Worm (Caenorhabditis elegans) whole organism, mixed stage, embryonic: ENCODE results near the gene T03G11.10.

Source experiments
- M03D4.4 ChIP-seq: sonication (generic microtip); optimal IDR thresholded peaks from 2 replicates; lab custom pipeline; 2017; ENCODE audit warnings: mild to moderate bottlenecking, missing genetic modification characterization, missing compliant biosample characterization
- bed-3 ChIP-seq: fragments of 200-800 bp; sonication (Bioruptor generic); optimal IDR thresholded peaks from 3 replicates; lab custom pipeline; 2018; ENCODE audit warnings: mild to moderate bottlenecking, missing genetic modification characterization, moderate library complexity, missing compliant biosample characterization
- blmp-1 ChIP-seq: fragments of 150-350 bp; optimal IDR thresholded peaks from 2 replicates; lab custom pipeline; 2014; ENCODE audit warnings: missing biosample characterization, missing genetic modification characterization
- ceh-39 ChIP-seq: fragments of 150-350 bp; optimal IDR thresholded peaks from 2 replicates; lab custom pipeline; 2014; ENCODE audit warnings: missing biosample characterization, missing genetic modification characterization
- ceh-83 ChIP-seq: fragments of 200-800 bp; sonication (Bioruptor generic); optimal IDR thresholded peaks from 2 replicates; lab custom pipeline; 2018; ENCODE audit warnings: mild to moderate bottlenecking, missing genetic modification characterization, missing compliant biosample characterization
- ces-1 ChIP-seq: fragments of 150-350 bp; optimal IDR thresholded peaks from 2 replicates; lab custom pipeline; 2014; ENCODE audit warnings: missing biosample characterization, missing genetic modification reagents, missing genetic modification characterization
- cnd-1 ChIP-seq: fragments of 200-800 bp; sonication (Bioruptor generic); optimal IDR thresholded peaks from 2 replicates; lab custom pipeline; 2018; ENCODE audit warnings: mild to moderate bottlenecking, missing genetic modification characterization, missing compliant biosample characterization
- drap-1 ChIP-seq: fragments of 200-800 bp; sonication (Bioruptor generic); optimal IDR thresholded peaks from 3 replicates; lab custom pipeline; 2018; ENCODE audit warnings: mild to moderate bottlenecking, missing genetic modification characterization, missing compliant biosample characterization
- elt-1 ChIP-seq: sonication (generic microtip); optimal IDR thresholded peaks from 2 replicates; lab custom pipeline; 2017; ENCODE audit warnings: missing genetic modification characterization, mild to moderate bottlenecking, missing compliant biosample characterization, antibody characterized with exemption, moderate library complexity, borderline replicate concordance; ENCODE audit not compliant: insufficient read depth
- elt-3 ChIP-seq: fragments of 150-350 bp; optimal IDR thresholded peaks from 2 replicates; lab custom pipeline; 2014; ENCODE audit warnings: missing biosample characterization, missing genetic modification characterization
- flh-1 ChIP-seq: fragments of 200-800 bp; sonication (Bioruptor generic); optimal IDR thresholded peaks from 2 replicates; lab custom pipeline; 2018; ENCODE audit warnings: mild to moderate bottlenecking, missing genetic modification characterization, moderate library complexity, missing compliant biosample characterization
- ham-2 ChIP-seq: fragments of 200-800 bp; sonication (Bioruptor generic); optimal IDR thresholded peaks from 2 replicates; lab custom pipeline; 2018; ENCODE audit warnings: mild to moderate bottlenecking, missing genetic modification characterization, missing compliant biosample characterization
- hlh-1 ChIP-seq: fragments of 150-350 bp; optimal IDR thresholded peaks from 2 replicates; lab custom pipeline; 2014; ENCODE audit warnings: missing biosample characterization, missing genetic modification reagents, missing genetic modification characterization
- lin-32 ChIP-seq: fragments of 200-800 bp; sonication (Bioruptor generic); optimal IDR thresholded peaks from 2 replicates; lab custom pipeline; 2018; ENCODE audit warnings: mild to moderate bottlenecking, missing genetic modification characterization, missing compliant biosample characterization
- lsy-2 ChIP-seq: fragments of 150-350 bp; optimal IDR thresholded peaks from 2 replicates; lab custom pipeline; 2014; ENCODE audit warnings: missing biosample characterization, missing genetic modification characterization
- mep-1 ChIP-seq: fragments of 150-350 bp; optimal IDR thresholded peaks from 2 replicates; lab custom pipeline; 2017; ENCODE audit warnings: missing biosample characterization, missing genetic modification reagents, missing genetic modification characterization, inconsistent platforms
- mls-2 ChIP-seq: sonication (generic microtip); optimal IDR thresholded peaks from 2 replicates; lab custom pipeline; 2016; ENCODE audit warnings: mild to moderate bottlenecking, missing genetic modification characterization, moderate library complexity, missing compliant biosample characterization
- nhr-12 ChIP-seq: fragments of 150-350 bp; optimal IDR thresholded peaks from 2 replicates; lab custom pipeline; 2014; ENCODE audit warnings: missing biosample characterization, missing genetic modification characterization
- nhr-2 ChIP-seq: fragments of 150-350 bp; optimal IDR thresholded peaks from 2 replicates; lab custom pipeline; 2014; ENCODE audit warnings: missing biosample characterization, missing genetic modification characterization
- nhr-28 ChIP-seq: fragments of 150-350 bp; optimal IDR thresholded peaks from 2 replicates; lab custom pipeline; 2014; ENCODE audit warnings: missing biosample characterization, missing genetic modification characterization
- nhr-76 ChIP-seq: sonication (generic microtip); optimal IDR thresholded peaks from 2 replicates; lab custom pipeline; 2017; ENCODE audit warnings: missing biosample characterization, missing genetic modification characterization
- pha-4 ChIP-seq: fragments of 150-350 bp; optimal IDR thresholded peaks from 2 replicates; lab custom pipeline; 2018; ENCODE audit warnings: missing biosample characterization, missing genetic modification reagents, missing genetic modification characterization
- snpc-4 ChIP-seq: fragments of 150-350 bp; optimal IDR thresholded peaks from 2 replicates; lab custom pipeline; 2014; ENCODE audit warnings: missing biosample characterization, missing genetic modification characterization
- sptf-1 ChIP-seq: sonication (generic microtip); optimal IDR thresholded peaks from 2 replicates; lab custom pipeline; 2017; ENCODE audit warnings: mild to moderate bottlenecking, missing genetic modification characterization, moderate library complexity, missing compliant biosample characterization
- tbx-8 ChIP-seq: fragments of 200-800 bp; sonication (Bioruptor generic); optimal IDR thresholded peaks from 2 replicates; lab custom pipeline; 2018; ENCODE audit warnings: mild to moderate bottlenecking, missing genetic modification characterization, moderate library complexity, missing compliant biosample characterization
- unc-120 ChIP-seq: sonication (generic microtip); optimal IDR thresholded peaks from 2 replicates; lab custom pipeline; 2017; ENCODE audit warnings: missing genetic modification characterization, missing compliant biosample characterization; ENCODE audit not compliant: poor library complexity, severe bottlenecking
- unc-39 ChIP-seq: fragments of 150-350 bp; optimal IDR thresholded peaks from 2 replicates; lab custom pipeline; 2014; ENCODE audit warnings: missing biosample characterization, missing genetic modification characterization
- unc-62 ChIP-seq: fragments of 150-350 bp; optimal IDR thresholded peaks from 2 replicates; lab custom pipeline; 2014; ENCODE audit warnings: missing biosample characterization, missing genetic modification reagents, missing genetic modification characterization
- zip-8 ChIP-seq: fragments of 150-350 bp; optimal IDR thresholded peaks from 2 replicates; lab custom pipeline; 2014; ENCODE audit warnings: missing biosample characterization, missing genetic modification characterization
- ztf-11 ChIP-seq: fragments of 150-350 bp; optimal IDR thresholded peaks from 2 replicates; lab custom pipeline; 2014; ENCODE audit warnings: missing biosample characterization, missing genetic modification characterization

Gene T03G11.10

ce11 chrX:5195462-5196160, 24.6 kb upstream of the T03G11.10 start, which contains the start of gene pqn-62:
Gene pqn-62 (plus strand): TSS chrX:5196110.
- peak; percentile 31 for TF ChIP-seq unc-62
- peak; percentile 53 for TF ChIP-seq hlh-1 (tag; lab: Kevin White, UChicago)
- no peak for TF ChIP-seq ztf-11 (tag; lab: Kevin White, UChicago)
- TF ChIP-seq unc-120 = peak; percentile 56

- no peak for TF ChIP-seq ceh-83 (GFP tag; lab: Kevin White, UChicago)
These were observed 22.4 kb upstream of the T03G11.10 start for ce11 chrX:5193402-5193801.

ce11 chrX:5190061-5190460, 19.1 kb upstream of the T03G11.10 start:
- TF ChIP-seq cnd-1 (tag; lab: Kevin White, UChicago) (no peak), pha-4 (tag; lab: Kevin White, UChicago) (no peak), ces-1 (GFP tag; lab: Kevin White, UChicago) (no peak), lin-32 (no peak)

ce11 chrX:5188977-5189376, 18.0 kb upstream of the T03G11.10 start, which contains the start of gene zig-6:
Gene zig-6 (minus strand): TSS chrX:5189077.
- TF ChIP-seq hlh-1 (tag; lab: Kevin White, UChicago) = no peak

- TF ChIP-seq hlh-1 (tag; lab: Kevin White, UChicago) (no peak), nhr-28 (tag; lab: Kevin White, UChicago) (no peak)
These were observed 12.9 kb upstream of the T03G11.10 start, which contains the start of gene T03G11.9 for ce11 chrX:5183931-5184330. Gene T03G11.9 (plus strand): TSS chrX:5184231.

- TF ChIP-seq elt-1 (tag; lab: Kevin White, UChicago) = no peak
- TF ChIP-seq elt-3 (tag; lab: Kevin White, UChicago) = no peak
- no peak for TF ChIP-seq nhr-76 (tag; lab: Kevin White, UChicago)
- no peak for TF ChIP-seq flh-1 (GFP tag; lab: Kevin White, UChicago)
- no peak for TF ChIP-seq tbx-8 (GFP tag; lab: Kevin White, UChicago)
- no peak for TF ChIP-seq sptf-1 (tag; lab: Kevin White, UChicago)
- TF ChIP-seq drap-1 (GFP tag; lab: Kevin White, UChicago) = no peak
- TF ChIP-seq hlh-1 (tag; lab: Kevin White, UChicago) = no peak
- TF ChIP-seq unc-62 = no peak
- no peak for TF ChIP-seq mls-2 (tag; lab: Kevin White, UChicago)
- no peak for TF ChIP-seq bed-3 (GFP tag; lab: Kevin White, UChicago)
- no peak for TF ChIP-seq snpc-4 (tag; lab: Kevin White, UChicago)
- TF ChIP-seq pha-4 (tag; lab: Kevin White, UChicago) = no peak
- no peak for TF ChIP-seq lsy-2
- no peak for TF ChIP-seq unc-120
- TF ChIP-seq ceh-39 (tag; lab: Kevin White, UChicago) = no peak
- TF ChIP-seq lin-32 = no peak
- no peak for TF ChIP-seq zip-8 (tag; lab: Kevin White, UChicago)
- no peak for TF ChIP-seq ces-1 (GFP tag; lab: Kevin White, UChicago)
- TF ChIP-seq nhr-12 (tag; lab: Kevin White, UChicago) = no peak
These were observed 8.9 kb upstream of the T03G11.10 start, which contains the start of gene sru-48 for ce11 chrX:5179874-5180273. Gene sru-48 (plus strand): TSS chrX:5180174.

ce11 chrX:5179050-5179449, 8.1 kb upstream of the T03G11.10 start, which contains the start of gene metl-9:
Gene metl-9 (minus strand): TSS chrX:5179150.
- no peak for TF ChIP-seq lin-32
- TF ChIP-seq mep-1 (tag; lab: Kevin White, UChicago) = peak; percentile 19

ce11 chrX:5174256-5174655, 3.3 kb upstream of the T03G11.10 start, which contains the start of gene zchc-1A:
Gene zchc-1A (plus strand): TSS chrX:5174369.
- TF ChIP-seq blmp-1 (tag; lab: Kevin White, UChicago) = no peak
- TF ChIP-seq flh-1 (GFP tag; lab: Kevin White, UChicago) = no peak
- TF ChIP-seq M03D4.4 (tag; lab: Kevin White, UChicago) = no peak
- TF ChIP-seq unc-120 = no peak
- no peak for TF ChIP-seq nhr-12 (tag; lab: Kevin White, UChicago)
- no peak for TF ChIP-seq nhr-76 (tag; lab: Kevin White, UChicago)
- TF ChIP-seq nhr-2 = no peak
- TF ChIP-seq cnd-1 (tag; lab: Kevin White, UChicago) = no peak
- TF ChIP-seq elt-3 (tag; lab: Kevin White, UChicago) = no peak
- no peak for TF ChIP-seq lsy-2
- TF ChIP-seq pha-4 (tag; lab: Kevin White, UChicago) = no peak
- no peak for TF ChIP-seq unc-62
- TF ChIP-seq unc-39 (tag; lab: Kevin White, UChicago) = no peak
- TF ChIP-seq ham-2 (GFP tag; lab: Kevin White, UChicago) = no peak
- TF ChIP-seq zip-8 (tag; lab: Kevin White, UChicago) = no peak
- no peak for TF ChIP-seq mep-1 (tag; lab: Kevin White, UChicago)
- TF ChIP-seq ztf-11 (tag; lab: Kevin White, UChicago) = no peak
- no peak for TF ChIP-seq tbx-8 (GFP tag; lab: Kevin White, UChicago)
